Worm (Caenorhabditis elegans) whole organism, L4 larva: ENCODE data around the gene cln-3.3.

Source experiments
- F26F4.8 ChIP-seq: fragments of 200-800 bp; sonication (Bioruptor generic); conservative IDR thresholded peaks from 2 replicates; pipeline ENCODE4 v1.3.6; 2022; ENCODE audit warnings: missing genetic modification characterization, missing compliant biosample characterization
- aha-1 ChIP-seq: fragments of 150-350 bp; peaks from one replicate; lab custom pipeline; 2014; ENCODE audit warnings: missing biosample characterization, missing genetic modification characterization
- daf-12 ChIP-seq: fragments of 150-350 bp; optimal IDR thresholded peaks from 2 replicates; lab custom pipeline; 2014; ENCODE audit warnings: missing biosample characterization, missing genetic modification reagents, missing genetic modification characterization
- fkh-10 ChIP-seq: fragments of 150-350 bp; optimal IDR thresholded peaks from 2 replicates; lab custom pipeline; 2014; ENCODE audit warnings: missing biosample characterization, missing genetic modification reagents, missing genetic modification characterization
- nhr-41 ChIP-seq: fragments of 200-800 bp; sonication (Bioruptor generic); IDR thresholded peaks from 2 replicates; pipeline ENCODE4 v1.3.6; 2022; ENCODE audit warnings: missing genetic modification reagents, missing genetic modification characterization, missing compliant biosample characterization
- pha-4 ChIP-seq, 2 experiments: fragments of 150-350 bp in 1 of 2; fragments of 200-800 bp in 1 of 2; sonication (Bioruptor generic) in 1 of 2; IDR thresholded peaks in 1 of 2; optimal IDR thresholded peaks in 1 of 2; 2 replicates each; pipeline versions ENCODE4 v1.3.6 to Lab custom; 2014 to 2022; ENCODE audit warnings: missing genetic modification characterization in 2 of 2, missing genetic modification reagents in 2 of 2, missing biosample characterization in 1 of 2, missing compliant biosample characterization in 1 of 2
- snpc-4 ChIP-seq: fragments of 150-350 bp; optimal IDR thresholded peaks from 2 replicates; lab custom pipeline; 2014; ENCODE audit warnings: missing biosample characterization, missing genetic modification characterization

DNA sequence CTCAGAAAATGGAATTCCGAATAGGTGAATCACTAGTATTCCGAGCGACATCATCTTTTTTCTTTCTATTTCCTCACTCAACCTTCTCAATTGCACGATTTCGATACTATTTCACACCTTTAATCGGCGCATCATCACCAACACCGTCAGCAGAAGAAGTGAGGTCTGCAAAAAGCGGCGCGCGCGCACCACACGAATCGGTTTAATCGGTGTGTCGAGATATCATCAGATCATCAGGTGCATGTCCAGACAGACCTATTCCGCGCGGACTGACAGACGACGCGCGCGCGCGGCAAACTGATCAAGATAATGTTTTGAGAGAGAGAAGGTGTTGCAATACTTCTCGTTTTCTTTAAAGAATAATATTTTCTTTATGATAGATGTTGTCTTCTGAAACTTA lies 22.4 kb upstream of the cln-3.3 start:
- no peak for TF ChIP-seq daf-12
- TF ChIP-seq aha-1 = peak; percentile 6
- TF ChIP-seq fkh-10 (GFP tag; lab: Kevin White, UChicago) = no peak
- TF ChIP-seq snpc-4 (tag; lab: Kevin White, UChicago) = no peak
- TF ChIP-seq F26F4.8 (GFP tag; lab: Robert Waterston, UW) = no peak
- no peak for TF ChIP-seq nhr-41 (GFP tag; lab: Robert Waterston, UW)
- TF ChIP-seq pha-4 (GFP tag; IDR thresholded peaks at IDR 0.05; lab: Robert Waterston, UW) = no peak
- TF ChIP-seq pha-4 (tag; optimal IDR thresholded peaks at IDR 0.05; lab: Kevin White, UChicago) = no peak
